Fruit fly (Drosophila melanogaster): ENCODE measurements around the gene Tspo.

Tspo gene

dm6 chr2L:559770-560567, 557 bp downstream of the Tspo start, which contains the start of gene rempA (continued):
- no peak for TF ChIP-seq CG10209 (GFP tag; optimal IDR thresholded peaks at IDR 0.05)
- TF ChIP-seq chinmo (GFP tag; IDR thresholded peaks at IDR 0.05; ENCODE audit: partially characterized antibody) = 0 out of 4 replicates have a peak, but pooled peaks have one; percentile 36
- TF ChIP-seq shn (GFP tag; optimal IDR thresholded peaks at IDR 0.05) = no peak
- no peak for TF ChIP-seq Abd-B (GFP tag; optimal IDR thresholded peaks at IDR 0.05)
- TF ChIP-seq CG15514 (GFP tag; optimal IDR thresholded peaks at IDR 0.05) = no peak
- TF ChIP-seq CG2678 (tag; optimal IDR thresholded peaks at IDR 0.05) = no peak
- no peak for TF ChIP-seq gt (GFP tag; IDR thresholded peaks at IDR 0.05)
- TF ChIP-seq ttk (GFP tag; IDR thresholded peaks at IDR 0.05) = no peak
- no peak for TF ChIP-seq C15 (GFP tag; IDR thresholded peaks at IDR 0.05)
- no peak for TF ChIP-seq CG9932 (GFP tag; IDR thresholded peaks at IDR 0.05)
- TF ChIP-seq repo (GFP tag; optimal IDR thresholded peaks at IDR 0.05) = no peak
- TF ChIP-seq grau (tag; optimal IDR thresholded peaks at IDR 0.05) = no peak
- no peak for TF ChIP-seq bowl (GFP tag; IDR thresholded peaks at IDR 0.05)
- no peak for TF ChIP-seq zfh1 (GFP tag; IDR thresholded peaks at IDR 0.05)
- no peak for TF ChIP-seq CG6765 (GFP tag; optimal IDR thresholded peaks at IDR 0.05)
- no peak for TF ChIP-seq lmd (GFP tag; IDR thresholded peaks at IDR 0.05)
- TF ChIP-seq chn (GFP tag; optimal IDR thresholded peaks at IDR 0.05) = no peak
- TF ChIP-seq Fer2 (tag; optimal IDR thresholded peaks at IDR 0.05) = no peak
- no peak for TF ChIP-seq lbe (GFP tag; optimal IDR thresholded peaks at IDR 0.05)
- TF ChIP-seq lab (GFP tag; optimal IDR thresholded peaks at IDR 0.05) = no peak
- TF ChIP-seq cwo (GFP tag; optimal IDR thresholded peaks at IDR 0.05) = no peak
- no peak for TF ChIP-seq ap (GFP tag; IDR thresholded peaks at IDR 0.05)
- peak; percentile 69; the same call in 2 of the 3 replicates for TF ChIP-seq Opbp (GFP tag; IDR thresholded peaks at IDR 0.05; ENCODE audit: partially characterized antibody)
- TF ChIP-seq bigmax (GFP tag; optimal IDR thresholded peaks at IDR 0.05) = no peak
- no peak for TF ChIP-seq NC2β (GFP tag; optimal IDR thresholded peaks at IDR 0.05)
- TF ChIP-seq ftz-f1 (GFP tag; optimal IDR thresholded peaks at IDR 0.05) = peak; percentile 33
- TF ChIP-seq Hr78 (GFP tag; optimal IDR thresholded peaks at IDR 0.05) = peak in 1 of 2 experiments; percentile 83
- TF ChIP-seq CG16813 (GFP tag; IDR thresholded peaks at IDR 0.05; ENCODE audit: partially characterized antibody) = peak; percentile 59; the same call in 2 of the 3 replicates
- TF ChIP-seq Fer1 (GFP tag; optimal IDR thresholded peaks at IDR 0.05) = no peak
- no peak for TF ChIP-seq CG10565 (GFP tag; optimal IDR thresholded peaks at IDR 0.05)
- no peak for TF ChIP-seq NC2α (GFP tag; optimal IDR thresholded peaks at IDR 0.05)
- peak; percentile 64 for TF ChIP-seq sna (GFP tag; IDR thresholded peaks at IDR 0.05; ENCODE audit: partially characterized antibody)
- no peak for TF ChIP-seq CG9876 (GFP tag; optimal IDR thresholded peaks at IDR 0.05)
- no peak for TF ChIP-seq CG15011 (GFP tag; optimal IDR thresholded peaks at IDR 0.05)
- peak; percentile 45; the same call in 1 of the 2 replicates for TF ChIP-seq inv (GFP tag; IDR thresholded peaks at IDR 0.05; ENCODE audit: partially characterized antibody)
- no peak for TF ChIP-seq tx (GFP tag; optimal IDR thresholded peaks at IDR 0.05)
- no peak for TF ChIP-seq sqz (GFP tag; optimal IDR thresholded peaks at IDR 0.05)
- no peak for TF ChIP-seq CG10274 (GFP tag; optimal IDR thresholded peaks at IDR 0.05)
- no peak for TF ChIP-seq CG31441 (GFP tag; IDR thresholded peaks at IDR 0.05)
- TF ChIP-seq CG42726 (GFP tag; IDR thresholded peaks at IDR 0.05; ENCODE audit: partially characterized antibody) = peak; percentile 35; the same call in 1 of the 2 replicates
- TF ChIP-seq Sry-β (GFP tag; optimal IDR thresholded peaks at IDR 0.05) = peak; percentile 72
- TF ChIP-seq CG7556 (GFP tag; optimal IDR thresholded peaks at IDR 0.05) = no peak
- no peak for TF ChIP-seq CG11093 (GFP tag; IDR thresholded peaks at IDR 0.05)
- no peak for TF ChIP-seq dati (GFP tag; IDR thresholded peaks at IDR 0.05)
- no peak for TF ChIP-seq CG9817 (tag; optimal IDR thresholded peaks at IDR 0.05)
